Worm (Caenorhabditis elegans): ENCODE data around the gene chil-18.

- TF ChIP-seq unc-42 (tag; optimal IDR thresholded peaks at IDR 0.05), result no peak
- no peak for TF ChIP-seq nhr-11 (tag; optimal IDR thresholded peaks at IDR 0.05)
- TF ChIP-seq odd-2 (tag; optimal IDR thresholded peaks at IDR 0.05), result no peak
These were observed 22.0 kb upstream of the chil-18 start, which contains the start of gene M176.10 for ce11 chrII:9426076-9426475.

Measured in whole organism, late embryonic.